Worm (Caenorhabditis elegans) whole organism, late embryonic: Measurements from ENCODE around the gene nhr-167.

Experiments used
- ahr-1 ChIP-seq: sonication (generic microtip); optimal IDR thresholded peaks from 2 replicates; lab custom pipeline; 2016; ENCODE audit warnings: missing genetic modification characterization, missing compliant biosample characterization
- dve-1 ChIP-seq: sonication (generic microtip); optimal IDR thresholded peaks from 2 replicates; lab custom pipeline; 2017; ENCODE audit warnings: antibody characterized with exemption, mild to moderate bottlenecking, missing genetic modification characterization, missing compliant biosample characterization
- elt-2 ChIP-seq: sonication (generic microtip); optimal IDR thresholded peaks from 2 replicates; lab custom pipeline; 2016; ENCODE audit warnings: missing genetic modification reagents, missing genetic modification characterization, missing compliant biosample characterization
- hlh-6 ChIP-seq: sonication (generic microtip); optimal IDR thresholded peaks from 2 replicates; lab custom pipeline; 2016; ENCODE audit warnings: missing genotype, missing genetic modification characterization, missing compliant biosample characterization
- pax-1 ChIP-seq: fragments of 150-350 bp; optimal IDR thresholded peaks from 2 replicates; lab custom pipeline; 2014; ENCODE audit warnings: missing biosample characterization, missing genetic modification characterization
- pha-4 ChIP-seq: fragments of 150-350 bp; optimal IDR thresholded peaks from 2 replicates; lab custom pipeline; 2018; ENCODE audit warnings: missing biosample characterization, missing genetic modification reagents, missing genetic modification characterization

DNA sequence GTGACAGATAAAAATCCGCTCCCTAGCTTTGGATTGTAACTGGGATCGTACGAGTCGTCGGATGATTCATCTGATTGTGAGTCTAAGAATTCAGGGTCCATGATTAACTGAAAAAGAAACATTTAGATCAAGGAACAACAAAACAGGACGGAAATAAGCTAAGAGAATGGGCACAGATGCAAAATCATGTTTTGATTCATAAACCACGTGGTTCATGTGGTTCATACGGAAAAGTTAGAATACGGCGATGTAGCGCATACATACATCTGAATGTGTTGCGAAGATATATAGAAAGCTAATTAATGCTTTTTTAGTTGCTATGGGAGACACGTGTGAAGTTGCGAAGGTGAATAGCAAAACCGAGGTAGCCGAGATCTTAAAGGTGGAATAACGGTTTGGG lies 39.9 kb downstream of the nhr-167 start, which contains the start of gene F55G7.3:
- no peak for TF ChIP-seq hlh-6 (tag; lab: Kevin White, UChicago)
- TF ChIP-seq pha-4 = no peak
- TF ChIP-seq ahr-1 (tag; lab: Kevin White, UChicago) = no peak
- no peak for TF ChIP-seq dve-1 (tag; lab: Kevin White, UChicago)
- TF ChIP-seq elt-2 (tag; lab: Kevin White, UChicago) = no peak
- no peak for TF ChIP-seq pax-1 (tag; lab: Kevin White, UChicago)
